Fruit fly (Drosophila melanogaster) whole organism, pupa: Measurements from ENCODE around the gene anchor.

Experiments used
- CG10348 ChIP-seq: fragments of 200-800 bp; sonication (Bioruptor generic); IDR thresholded peaks from 2 replicates; pipeline ENCODE4 v1.3.6; 2022; ENCODE audit warnings: missing biosample characterization, missing genetic modification characterization
- CG13204 ChIP-seq: fragments of 200-800 bp; sonication (Bioruptor generic); optimal IDR thresholded peaks from 2 replicates; lab custom pipeline; 2018; ENCODE audit warnings: missing biosample characterization, mild to moderate bottlenecking, missing genetic modification characterization, moderate library complexity
- CG15710 ChIP-seq: fragments of 200-800 bp; sonication (Bioruptor generic); optimal IDR thresholded peaks from 2 replicates; lab custom pipeline; 2018; ENCODE audit warnings: missing biosample characterization, mild to moderate bottlenecking, missing genetic modification characterization, moderate library complexity
- CG17806 ChIP-seq: fragments of 200-800 bp; sonication (Bioruptor generic); optimal IDR thresholded peaks from 2 replicates; lab custom pipeline; 2018; ENCODE audit warnings: missing biosample characterization, mild to moderate bottlenecking, missing genetic modification characterization, moderate library complexity
- CG34367 ChIP-seq: fragments of 200-800 bp; sonication (Bioruptor generic); optimal IDR thresholded peaks from 2 replicates; lab custom pipeline; 2018; ENCODE audit warnings: missing biosample characterization, mild to moderate bottlenecking, missing genetic modification characterization
- CG8159 ChIP-seq: fragments of 200-800 bp; sonication (Bioruptor generic); optimal IDR thresholded peaks from 3 replicates; lab custom pipeline; 2018; ENCODE audit warnings: missing biosample characterization, mild to moderate bottlenecking, missing genetic modification characterization, moderate library complexity
- CG9948 ChIP-seq: fragments of 200-800 bp; sonication (Bioruptor generic); optimal IDR thresholded peaks from 2 replicates; lab custom pipeline; 2018; ENCODE audit warnings: missing biosample characterization, mild to moderate bottlenecking, missing genetic modification characterization, moderate library complexity
- D1 ChIP-seq: fragments of 200-800 bp; sonication (Bioruptor generic); optimal IDR thresholded peaks from 2 replicates; lab custom pipeline; 2018; ENCODE audit warnings: missing biosample characterization, mild to moderate bottlenecking, missing genetic modification characterization, moderate library complexity
- EcR ChIP-seq: fragments of 200-800 bp; sonication (Bioruptor generic); optimal IDR thresholded peaks from 3 replicates; lab custom pipeline; 2019; ENCODE audit warnings: missing biosample characterization, missing genetic modification characterization, mild to moderate bottlenecking, moderate library complexity, missing genetic modification reagents
- Pif1B ChIP-seq: fragments of 200-800 bp; sonication (Bioruptor generic); optimal IDR thresholded peaks from 3 replicates; lab custom pipeline; 2016; ENCODE audit warnings: missing biosample characterization, missing genetic modification characterization
- Snoo ChIP-seq: fragments of 200-800 bp; sonication (Bioruptor generic); optimal IDR thresholded peaks from 3 replicates; lab custom pipeline; 2017; ENCODE audit warnings: missing biosample characterization, mild to moderate bottlenecking, missing genetic modification characterization, inconsistent platforms

DNA sequence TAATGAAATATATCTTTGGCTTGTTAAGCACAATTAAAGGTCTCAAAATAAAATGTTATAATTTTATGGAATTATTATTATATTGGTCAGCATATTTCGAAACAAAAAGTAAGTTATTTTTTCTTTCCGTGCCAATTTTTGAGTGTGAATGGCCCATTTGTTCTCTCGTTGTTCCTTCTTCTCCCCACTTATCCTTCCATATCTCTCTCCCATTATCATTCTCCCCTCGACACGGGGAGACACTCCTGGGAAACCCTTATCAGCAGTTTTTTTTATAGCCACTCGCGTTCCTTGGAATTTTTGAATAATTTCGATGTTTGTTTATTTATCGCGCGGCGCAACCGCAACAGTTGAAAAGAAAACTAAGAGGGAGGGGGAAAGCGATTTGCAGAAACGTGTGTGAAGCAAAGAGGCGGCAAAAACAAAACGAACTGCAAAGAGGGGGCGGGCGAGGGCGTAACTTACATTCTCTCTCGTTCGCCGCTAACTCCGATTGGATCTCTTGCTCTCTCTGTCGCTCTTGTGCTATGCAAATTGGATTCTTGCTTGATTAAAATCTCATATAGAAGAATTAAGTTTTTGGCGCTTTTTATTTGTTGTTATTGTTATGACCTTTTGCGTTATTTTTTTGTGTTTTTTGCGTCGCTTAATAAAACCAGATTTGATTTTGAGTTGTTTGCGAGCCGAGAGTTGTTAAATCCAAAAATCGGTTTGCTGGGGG lies 46.2 kb downstream of the anchor start:
- TF ChIP-seq CG17806 (tag; lab: Kevin White, UChicago) (no peak), CG34367 (no peak), D1 (no peak), CG13204 (GFP tag; lab: Kevin White, UChicago) (no peak), EcR (GFP tag; lab: Kevin White, UChicago) (no peak), CG10348 (GFP tag; lab: Robert Waterston, UW) (no peak), Snoo (tag; lab: Kevin White, UChicago) (no peak), CG8159 (no peak), Pif1B (GFP tag; lab: Kevin White, UChicago) (no peak), CG9948 (tag; lab: Kevin White, UChicago) (no peak), CG15710 (tag; lab: Kevin White, UChicago) (no peak)
